Worm (Caenorhabditis elegans): Measurements from ENCODE around the gene agr-1.

- TF ChIP-seq ama-1 (optimal IDR thresholded peaks at IDR 0.05) (no peak), F13C5.2 (tag; optimal IDR thresholded peaks at IDR 0.05) (no peak), flt-1 (GFP tag; IDR thresholded peaks at IDR 0.05) (no peak), sea-1 (GFP tag; conservative IDR thresholded peaks at IDR 0.05) (no peak), B0310.2 (tag; optimal IDR thresholded peaks at IDR 0.05) (no peak), aly-1 (tag; optimal IDR thresholded peaks at IDR 0.05) (no peak), ets-7 (tag; optimal IDR thresholded peaks at IDR 0.05) (no peak)
These were observed 22.1 kb downstream of the agr-1 start, which contains the start of gene F41G3.21 for ce11 chrII:6752850-6753249.

Measured in whole organism, early embryonic.